Fruit fly (Drosophila melanogaster) whole organism, embryonic: Measurements from ENCODE around the gene Sam-S.
A peak's percentile ranks its signal among the peaks of the same experiment; 100 is the strongest.

Experiments used
- BEAF-32 ChIP-seq: fragments of 200-800 bp; sonication (Bioruptor generic); optimal IDR thresholded peaks from 3 replicates; lab custom pipeline; 2017; ENCODE audit warnings: missing biosample characterization, missing genetic modification characterization, mild to moderate bottlenecking, moderate library complexity, missing genetic modification reagents
- C15 ChIP-seq: fragments of 200-800 bp; sonication (Bioruptor generic); IDR thresholded peaks from 3 replicates; pipeline ENCODE4 v1.3.6; 2022; ENCODE audit warnings: missing biosample characterization, missing genetic modification characterization
- CG10321 ChIP-seq: fragments of 200-800 bp; sonication (Bioruptor generic); IDR thresholded peaks from 2 replicates; pipeline ENCODE4 v1.3.6; 2022; ENCODE audit warnings: missing biosample characterization, missing genetic modification characterization
- CG10979 ChIP-seq: fragments of 200-800 bp; sonication (Bioruptor generic); optimal IDR thresholded peaks from 2 replicates; lab custom pipeline; 2018; ENCODE audit warnings: missing biosample characterization, mild to moderate bottlenecking, missing genetic modification characterization, moderate library complexity
- CG11247 ChIP-seq: fragments of 200-800 bp; sonication (Bioruptor generic); IDR thresholded peaks from 2 replicates; pipeline ENCODE4 v1.3.6; 2022; ENCODE audit warnings: missing biosample characterization, missing genetic modification characterization
- CG11398 ChIP-seq: fragments of 200-800 bp; sonication (Bioruptor generic); optimal IDR thresholded peaks from 2 replicates; lab custom pipeline; 2016; ENCODE audit warnings: missing biosample characterization, missing genetic modification characterization
- CG12659 ChIP-seq: fragments of 200-800 bp; sonication (Bioruptor generic); optimal IDR thresholded peaks from 3 replicates; lab custom pipeline; 2017; ENCODE audit warnings: mild to moderate bottlenecking, missing biosample characterization, missing genetic modification reagents, missing genetic modification characterization
- CG13775 ChIP-seq: fragments of 200-800 bp; sonication (Bioruptor generic); optimal IDR thresholded peaks from 3 replicates; lab custom pipeline; 2017; ENCODE audit warnings: missing biosample characterization, mild to moderate bottlenecking, missing genetic modification characterization
- CG17328 ChIP-seq: fragments of 200-800 bp; sonication (Bioruptor generic); IDR thresholded peaks from 2 replicates; pipeline ENCODE4 v1.3.6; 2022; ENCODE audit warnings: missing biosample characterization, missing genetic modification characterization
- CG1792 ChIP-seq: fragments of 200-800 bp; sonication (Bioruptor generic); optimal IDR thresholded peaks from 2 replicates; lab custom pipeline; 2016; ENCODE audit warnings: missing biosample characterization, missing genetic modification characterization
- CG2199 ChIP-seq: fragments of 200-800 bp; sonication (Bioruptor generic); IDR thresholded peaks from 3 replicates; pipeline ENCODE4 v1.3.6; 2022; ENCODE audit warnings: missing biosample characterization, missing genetic modification characterization
- CG2202 ChIP-seq: fragments of 200-800 bp; sonication (Bioruptor generic); optimal IDR thresholded peaks from 2 replicates; lab custom pipeline; 2018; ENCODE audit warnings: missing biosample characterization, mild to moderate bottlenecking, missing genetic modification characterization
- CG3065 ChIP-seq: fragments of 200-800 bp; sonication (Bioruptor generic); optimal IDR thresholded peaks from 2 replicates; lab custom pipeline; 2016; ENCODE audit warnings: missing biosample characterization, missing genetic modification characterization
- CG31224 ChIP-seq: fragments of 200-800 bp; sonication (Bioruptor generic); IDR thresholded peaks from 2 replicates; pipeline ENCODE4 v1.3.6; 2022; ENCODE audit warnings: missing biosample characterization, missing genetic modification characterization
- CG31365 ChIP-seq: fragments of 200-800 bp; sonication (Bioruptor generic); optimal IDR thresholded peaks from 2 replicates; lab custom pipeline; 2018; ENCODE audit warnings: missing biosample characterization, mild to moderate bottlenecking, missing genetic modification characterization
- CG3281 ChIP-seq: fragments of 200-800 bp; sonication (Bioruptor generic); optimal IDR thresholded peaks from 3 replicates; lab custom pipeline; 2017; ENCODE audit warnings: missing biosample characterization, mild to moderate bottlenecking, missing genetic modification characterization
- CG3995 ChIP-seq: fragments of 200-800 bp; sonication (Bioruptor generic); optimal IDR thresholded peaks from 3 replicates; lab custom pipeline; 2016; ENCODE audit warnings: missing biosample characterization, missing genetic modification characterization
- CG6175 ChIP-seq: fragments of 200-800 bp; sonication (Bioruptor generic); IDR thresholded peaks from 3 replicates; pipeline ENCODE4 v1.3.6; 2022; ENCODE audit warnings: missing biosample characterization, missing genetic modification characterization
- CG6272 ChIP-seq: fragments of 200-800 bp; sonication (Bioruptor generic); IDR thresholded peaks from 2 replicates; pipeline ENCODE4 v1.3.6; 2022; ENCODE audit warnings: missing biosample characterization, missing genetic modification characterization
- CG7556 ChIP-seq: fragments of 200-800 bp; sonication (Bioruptor generic); optimal IDR thresholded peaks from 2 replicates; lab custom pipeline; 2017; ENCODE audit warnings: missing biosample characterization, mild to moderate bottlenecking, missing genetic modification characterization
- CG7745 ChIP-seq: fragments of 200-800 bp; sonication (Bioruptor generic); optimal IDR thresholded peaks from 2 replicates; lab custom pipeline; 2018; ENCODE audit warnings: missing biosample characterization, mild to moderate bottlenecking, missing genetic modification characterization, moderate library complexity
- CG8765 ChIP-seq: fragments of 200-800 bp; sonication (Bioruptor generic); IDR thresholded peaks from 2 replicates; pipeline ENCODE4 v1.3.6; 2022; ENCODE audit warnings: missing biosample characterization, missing genetic modification characterization
- CG9876 ChIP-seq: fragments of 200-800 bp; sonication (Bioruptor generic); optimal IDR thresholded peaks from 2 replicates; lab custom pipeline; 2016; ENCODE audit warnings: missing biosample characterization, missing genetic modification characterization
- CoRest ChIP-seq: fragments of 200-800 bp; sonication (Bioruptor generic); optimal IDR thresholded peaks from 3 replicates; lab custom pipeline; 2018; ENCODE audit warnings: missing biosample characterization, mild to moderate bottlenecking, missing genetic modification characterization, moderate library complexity
- D19A ChIP-seq: fragments of 200-800 bp; optimal IDR thresholded peaks from 3 replicates; lab custom pipeline; 2019; ENCODE audit warnings: missing biosample characterization, mild to moderate bottlenecking, missing genetic modification characterization, moderate library complexity
- HLH54F ChIP-seq: fragments of 200-800 bp; sonication (Bioruptor generic); optimal IDR thresholded peaks from 3 replicates; lab custom pipeline; 2016; ENCODE audit warnings: missing biosample characterization, missing genetic modification characterization
- Mes4 ChIP-seq: fragments of 200-800 bp; sonication (Bioruptor generic); optimal IDR thresholded peaks from 2 replicates; lab custom pipeline; 2016; ENCODE audit warnings: missing biosample characterization, missing genetic modification characterization
- Oli ChIP-seq: fragments of 200-800 bp; sonication (Bioruptor generic); optimal IDR thresholded peaks from 2 replicates; lab custom pipeline; 2018; ENCODE audit warnings: missing biosample characterization, mild to moderate bottlenecking, missing genetic modification characterization, moderate library complexity
- Stat92E ChIP-seq, 3 experiments: fragments of >200 bp in 2 of 3; fragments of 200-800 bp in 1 of 3; sonication (Bioruptor generic) in 1 of 3; optimal IDR thresholded peaks; 2 replicates each; lab custom pipeline; 2017 to 2019; ENCODE audit warnings: missing biosample characterization in 3 of 3, missing genetic modification characterization in 3 of 3, mild to moderate bottlenecking in 1 of 3, moderate library complexity in 1 of 3
- Usf ChIP-seq: fragments of 200-800 bp; sonication (Bioruptor generic); optimal IDR thresholded peaks from 2 replicates; lab custom pipeline; 2017; ENCODE audit warnings: missing genotype, missing biosample characterization, missing genetic modification characterization
- Vsx1 ChIP-seq: fragments of 200-800 bp; sonication (Bioruptor generic); optimal IDR thresholded peaks from 2 replicates; lab custom pipeline; 2017; ENCODE audit warnings: missing biosample characterization, mild to moderate bottlenecking, missing genetic modification characterization, missing genetic modification reagents
- bab2 ChIP-seq: fragments of 200-800 bp; sonication (Bioruptor generic); optimal IDR thresholded peaks from 2 replicates; lab custom pipeline; 2016; ENCODE audit warnings: missing biosample characterization, missing genetic modification characterization
- bowl ChIP-seq: fragments of 200-800 bp; sonication (Bioruptor generic); IDR thresholded peaks from 2 replicates; pipeline ENCODE4 v1.3.6; 2022; ENCODE audit warnings: missing biosample characterization, missing genetic modification characterization
- bsh ChIP-seq, 2 experiments: fragments of 200-800 bp; sonication (Bioruptor generic); optimal IDR thresholded peaks; 2 replicates each; lab custom pipeline; 2017 to 2018; ENCODE audit warnings: mild to moderate bottlenecking in 2 of 2, missing biosample characterization in 2 of 2, missing genetic modification characterization in 2 of 2, moderate library complexity in 1 of 2
- cg ChIP-seq: fragments of 200-800 bp; sonication (Bioruptor generic); optimal IDR thresholded peaks from 3 replicates; lab custom pipeline; 2019; ENCODE audit warnings: missing biosample characterization, mild to moderate bottlenecking, missing genetic modification characterization, moderate library complexity
- fu2 ChIP-seq: fragments of 200-800 bp; sonication (Bioruptor generic); optimal IDR thresholded peaks from 2 replicates; lab custom pipeline; 2016; ENCODE audit warnings: missing biosample characterization, missing genetic modification characterization
- gro ChIP-seq: fragments of 200-800 bp; sonication (Bioruptor generic); optimal IDR thresholded peaks from 2 replicates; lab custom pipeline; 2016; ENCODE audit warnings: missing biosample characterization, missing genetic modification characterization
- inv ChIP-seq: fragments of 200-800 bp; sonication (Bioruptor generic); IDR thresholded peaks from 2 replicates; pipeline ENCODE4 v1.3.6; 2022; ENCODE audit warnings: missing biosample characterization, missing genetic modification characterization; ENCODE audit not compliant: partially characterized antibody
- jigr1 ChIP-seq: fragments of 200-800 bp; sonication (Bioruptor generic); IDR thresholded peaks from 3 replicates; pipeline ENCODE4 v1.3.6; 2022; ENCODE audit warnings: missing biosample characterization, missing genetic modification characterization
- jing ChIP-seq: fragments of 200-800 bp; sonication (Bioruptor generic); optimal IDR thresholded peaks from 2 replicates; lab custom pipeline; 2018; ENCODE audit warnings: missing biosample characterization, mild to moderate bottlenecking, missing genetic modification characterization
- jumu ChIP-seq: fragments of 200-800 bp; sonication (Bioruptor generic); optimal IDR thresholded peaks from 3 replicates; lab custom pipeline; 2016; ENCODE audit warnings: missing biosample characterization, missing genetic modification characterization
- kah ChIP-seq: fragments of 200-800 bp; sonication (Bioruptor generic); optimal IDR thresholded peaks from 2 replicates; lab custom pipeline; 2018; ENCODE audit warnings: missing biosample characterization, mild to moderate bottlenecking, missing genetic modification characterization
- kay ChIP-seq: fragments of 200-800 bp; sonication (Bioruptor generic); optimal IDR thresholded peaks from 2 replicates; lab custom pipeline; 2016; ENCODE audit warnings: missing biosample characterization, missing genetic modification characterization
- klu ChIP-seq: fragments of 200-800 bp; sonication (Bioruptor generic); IDR thresholded peaks from 2 replicates; pipeline ENCODE4 v1.3.6; 2022; ENCODE audit warnings: missing biosample characterization, missing genetic modification characterization
- otp ChIP-seq: fragments of 200-800 bp; sonication (Bioruptor generic); IDR thresholded peaks from 3 replicates; pipeline ENCODE4, ENCODE4 v1.3.6; 2022; ENCODE audit warnings: missing biosample characterization, missing genetic modification characterization
- shn ChIP-seq: fragments of 200-800 bp; sonication (Bioruptor generic); optimal IDR thresholded peaks from 3 replicates; lab custom pipeline; 2016; ENCODE audit warnings: missing biosample characterization, missing genetic modification characterization
- sisA ChIP-seq: fragments of 200-800 bp; sonication (Bioruptor generic); IDR thresholded peaks from 2 replicates; pipeline ENCODE4 v1.3.6; 2022; ENCODE audit warnings: missing biosample characterization, missing genetic modification characterization
- sna ChIP-seq: fragments of 200-800 bp; sonication (Bioruptor generic); IDR thresholded peaks from 2 replicates; pipeline ENCODE4 v1.3.6; 2022; ENCODE audit warnings: missing biosample characterization, missing genetic modification characterization; ENCODE audit not compliant: partially characterized antibody
- vvl ChIP-seq: fragments of 200-800 bp; sonication (Bioruptor generic); IDR thresholded peaks from 2 replicates; pipeline ENCODE4 v1.3.6; 2022; ENCODE audit warnings: missing biosample characterization, missing genetic modification characterization
- zen ChIP-seq: fragments of 200-800 bp; sonication (Bioruptor generic); optimal IDR thresholded peaks from 3 replicates; lab custom pipeline; 2018; ENCODE audit warnings: missing biosample characterization, mild to moderate bottlenecking, missing genetic modification characterization, moderate library complexity

Gene Sam-S

dm6 chr2L:160581-161452 lies 54.1 kb downstream of the Sam-S start (continued):
- TF ChIP-seq Oli (tag; lab: Kevin White, UChicago) (no peak), jing (GFP tag; lab: Kevin White, UChicago) (no peak), bsh (GFP tag; optimal IDR thresholded peaks at IDR 0.05; lab: Kevin White, UChicago) (peak in 1 of 2 experiments; percentile 89), klu (GFP tag; lab: Robert Waterston, UW) (no peak), Usf (GFP tag; lab: Kevin White, UChicago) (no peak), BEAF-32 (GFP tag; lab: Kevin White, UChicago) (no peak), CG31224 (GFP tag; lab: Robert Waterston, UW) (no peak), CG10321 (GFP tag; lab: Robert Waterston, UW) (no peak), CG1792 (GFP tag; lab: Kevin White, UChicago) (no peak), vvl (GFP tag; lab: Robert Waterston, UW) (no peak), bab2 (GFP tag; lab: Kevin White, UChicago) (no peak), bowl (GFP tag; lab: Robert Waterston, UW) (no peak), kah (GFP tag; lab: Kevin White, UChicago) (no peak), CG2199 (GFP tag; lab: Robert Waterston, UW) (no peak), CG17328 (GFP tag; lab: Robert Waterston, UW) (no peak), kay (no peak), sisA (GFP tag; lab: Robert Waterston, UW) (no peak), D19A (no peak), CG12659 (GFP tag; lab: Kevin White, UChicago) (peak; percentile 13), CG31365 (tag; lab: Kevin White, UChicago) (no peak), jumu (peak; percentile 10), otp (GFP tag; lab: Robert Waterston, UW) (no peak), CG11398 (no peak), HLH54F (GFP tag; lab: Kevin White, UChicago) (no peak), C15 (no peak), CG9876 (GFP tag; lab: Kevin White, UChicago) (no peak), jigr1 (GFP tag; lab: Robert Waterston, UW) (no peak), Stat92E (GFP tag; optimal IDR thresholded peaks at IDR 0.05; lab: Kevin White, UChicago) (peak in 1 of 3 experiments; percentile 65), CG11247 (no peak), CG3995 (GFP tag; lab: Kevin White, UChicago) (no peak), CG7745 (tag; lab: Kevin White, UChicago) (peak; percentile 30), CG8765 (no peak), CG7556 (GFP tag; lab: Kevin White, UChicago) (no peak), cg (GFP tag; lab: Kevin White, UChicago) (peak; percentile 91), gro (GFP tag; lab: Kevin White, UChicago) (peak; percentile 88), CG13775 (GFP tag; lab: Kevin White, UChicago) (no peak), CoRest (no peak), zen (tag; lab: Kevin White, UChicago) (no peak), CG3065 (GFP tag; lab: Kevin White, UChicago) (no peak), CG6272 (GFP tag; lab: Robert Waterston, UW) (no peak), CG10979 (tag; lab: Kevin White, UChicago) (peak; percentile 11), CG6175 (no peak), shn (GFP tag; lab: Kevin White, UChicago) (no peak), CG3281 (no peak), Mes4 (GFP tag; lab: Kevin White, UChicago) (peak; percentile 40), CG2202 (tag; lab: Kevin White, UChicago) (no peak), fu2 (GFP tag; lab: Kevin White, UChicago) (no peak), inv (no peak), sna (GFP tag; lab: Robert Waterston, UW) (no peak), Vsx1 (GFP tag; lab: Kevin White, UChicago) (no peak)
